Worm (Caenorhabditis elegans): ENCODE measurements around the gene F26D2.10.

DNA sequence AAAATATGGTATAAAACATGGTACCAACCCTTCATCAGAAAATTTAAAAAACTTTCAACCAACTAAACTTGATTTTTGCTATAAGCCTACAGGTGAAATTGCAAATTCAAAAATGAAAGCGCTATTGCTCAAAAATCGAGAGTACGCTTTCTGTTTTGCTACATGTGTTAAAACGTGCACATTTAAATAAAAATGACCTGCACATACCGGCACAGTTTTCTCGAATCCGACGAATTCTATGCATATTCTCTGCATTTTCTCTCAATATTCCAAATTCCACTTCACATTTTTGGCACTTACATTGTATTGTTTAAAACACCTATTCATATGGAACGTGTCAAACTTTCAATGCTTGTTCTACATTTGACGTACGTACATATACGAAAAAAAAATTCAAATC is 18.9 kb downstream of the F26D2.10 start, which contains the start of gene srh-145:
- TF ChIP-seq pha-4 (tag; optimal IDR thresholded peaks at IDR 0.05) (no peak), lsy-2 (tag; optimal IDR thresholded peaks at IDR 0.05) (no peak), elt-3 (tag; optimal IDR thresholded peaks at IDR 0.05) (no peak), nhr-12 (tag; optimal IDR thresholded peaks at IDR 0.05) (no peak), lin-13 (tag; optimal IDR thresholded peaks at IDR 0.05) (no peak), ces-1 (GFP tag; optimal IDR thresholded peaks at IDR 0.05) (no peak)
